Worm (Caenorhabditis elegans): ENCODE data around the gene F27E5.3.

F27E5.3 gene

ce11 chrII:10147502-10147901 lies 3.5 kb upstream of the F27E5.3 start:
- no peak for TF ChIP-seq hmg-11 (tag; optimal IDR thresholded peaks at IDR 0.05)
- TF ChIP-seq elt-2 (tag; optimal IDR thresholded peaks at IDR 0.05): no peak
- no peak for TF ChIP-seq nhr-28 (tag; optimal IDR thresholded peaks at IDR 0.05)
- no peak for TF ChIP-seq eor-1 (tag; optimal IDR thresholded peaks at IDR 0.05)
- TF ChIP-seq nhr-12 (tag; optimal IDR thresholded peaks at IDR 0.05): no peak
- no peak for TF ChIP-seq unc-39 (tag; optimal IDR thresholded peaks at IDR 0.05)
- no peak for TF ChIP-seq lin-39 (tag; optimal IDR thresholded peaks at IDR 0.05)
- no peak for TF ChIP-seq elt-3 (tag; optimal IDR thresholded peaks at IDR 0.05)

ce11 chrII:10146488-10146887 lies 2.5 kb upstream of the F27E5.3 start, which contains the start of gene pax-3:
Gene pax-3 (plus strand): TSS chrII:10146570.
- TF ChIP-seq ZK546.5 (tag; optimal IDR thresholded peaks at IDR 0.05): no peak
- no peak for TF ChIP-seq nhr-76 (tag; optimal IDR thresholded peaks at IDR 0.05)
- TF ChIP-seq daf-12 (tag; optimal IDR thresholded peaks at IDR 0.05): no peak
- no peak for TF ChIP-seq egl-5 (tag; optimal IDR thresholded peaks at IDR 0.05)
- TF ChIP-seq zag-1 (tag; optimal IDR thresholded peaks at IDR 0.05): no peak
- no peak for TF ChIP-seq tbx-2 (tag; optimal IDR thresholded peaks at IDR 0.05)
- TF ChIP-seq sea-2 (GFP tag; optimal IDR thresholded peaks at IDR 0.05): no peak
- TF ChIP-seq ama-1 (optimal IDR thresholded peaks at IDR 0.05): no peak
- TF ChIP-seq skn-1 (tag; optimal IDR thresholded peaks at IDR 0.05): no peak
- no peak for TF ChIP-seq ceh-28 (tag; optimal IDR thresholded peaks at IDR 0.05)

DNA sequence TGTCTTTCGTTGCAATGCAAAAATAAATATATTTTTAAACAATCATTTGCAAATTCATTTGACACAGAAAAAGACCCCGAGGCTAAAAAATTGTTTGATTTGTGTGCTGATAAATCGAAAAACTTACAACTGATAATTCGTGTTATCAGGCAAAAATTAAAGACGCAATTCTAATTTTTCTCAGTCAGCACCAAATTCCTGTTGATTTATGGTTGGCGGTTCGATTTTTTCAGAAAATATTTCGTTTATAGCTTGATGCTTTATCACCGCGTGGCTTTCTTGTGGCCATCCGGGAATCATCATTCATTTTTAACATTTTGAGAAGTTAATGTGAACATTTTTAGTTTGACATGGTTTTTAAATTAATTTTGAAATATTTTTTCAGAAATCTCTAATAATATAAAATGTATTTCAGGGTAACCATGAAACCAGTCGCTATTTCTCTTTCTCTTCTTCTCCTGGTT lies 4.8 kb downstream of the F27E5.3 start, which contains the start of gene asah-2:
Gene asah-2, plus strand, starts transcription at position 414 of the 464 bp plus-strand sequence.
- no peak for TF ChIP-seq nhr-11 (tag; optimal IDR thresholded peaks at IDR 0.05)
- no peak for TF ChIP-seq ZK546.5 (tag; optimal IDR thresholded peaks at IDR 0.05)
- TF ChIP-seq eor-1 (tag; optimal IDR thresholded peaks at IDR 0.05): no peak
- TF ChIP-seq pqm-1 (tag; optimal IDR thresholded peaks at IDR 0.05): peak; percentile 72
- no peak for TF ChIP-seq aly-2 (tag; optimal IDR thresholded peaks at IDR 0.05)
- no peak for TF ChIP-seq ceh-9 (tag; optimal IDR thresholded peaks at IDR 0.05)
- TF ChIP-seq mdl-1 (tag; optimal IDR thresholded peaks at IDR 0.05): no peak
- TF ChIP-seq hmg-11 (tag; optimal IDR thresholded peaks at IDR 0.05): no peak
- no peak for TF ChIP-seq sea-2 (GFP tag; optimal IDR thresholded peaks at IDR 0.05)
- no peak for TF ChIP-seq skn-1 (tag; optimal IDR thresholded peaks at IDR 0.05)
- TF ChIP-seq jun-1 (tag; optimal IDR thresholded peaks at IDR 0.05): peak; percentile 61
- no peak for TF ChIP-seq R02D3.7 (tag; optimal IDR thresholded peaks at IDR 0.05)
- no peak for TF ChIP-seq fkh-10 (GFP tag; optimal IDR thresholded peaks at IDR 0.05)
- TF ChIP-seq elt-1 (tag; optimal IDR thresholded peaks at IDR 0.05): no peak
- no peak for TF ChIP-seq egl-5 (tag; optimal IDR thresholded peaks at IDR 0.05)
- TF ChIP-seq nhr-43 (tag; optimal IDR thresholded peaks at IDR 0.05; ENCODE audit: poor library complexity, severe bottlenecking): no peak
- TF ChIP-seq mml-1 (tag; optimal IDR thresholded peaks at IDR 0.05): no peak
- no peak for TF ChIP-seq nhr-77 (tag; optimal IDR thresholded peaks at IDR 0.05)
- peak; percentile 81 for TF ChIP-seq elt-2 (tag; optimal IDR thresholded peaks at IDR 0.05)
- peak; percentile 24 for TF ChIP-seq pha-4 (tag; optimal IDR thresholded peaks at IDR 0.05)

DNA sequence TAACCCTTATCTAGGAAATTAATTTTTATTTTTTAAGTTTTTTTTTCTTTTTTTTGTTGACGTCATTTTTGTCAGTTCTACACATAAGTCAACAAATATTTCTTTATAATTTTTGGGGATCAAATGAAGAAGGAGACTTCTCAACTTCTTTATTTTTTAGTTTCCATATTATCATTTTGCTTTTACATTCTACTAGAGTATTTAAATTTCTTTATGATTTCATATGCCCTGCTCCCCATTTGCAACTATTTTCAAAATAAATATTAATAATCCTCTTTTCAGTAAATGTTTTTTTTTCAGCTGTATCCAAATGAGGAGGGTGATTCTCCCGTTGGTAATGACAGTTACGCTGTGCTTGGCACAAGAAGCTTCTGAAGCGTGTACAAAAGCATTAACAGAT lies 6.6 kb downstream of the F27E5.3 start, which contains the start of gene phg-1:
Gene phg-1, plus strand, starts transcription at position 301 of the 400 bp plus-strand sequence.
- TF ChIP-seq nhr-76 (tag; optimal IDR thresholded peaks at IDR 0.05) (no peak), sea-2 (GFP tag; optimal IDR thresholded peaks at IDR 0.05) (no peak), fkh-2 (tag; optimal IDR thresholded peaks at IDR 0.05) (no peak), jun-1 (tag; optimal IDR thresholded peaks at IDR 0.05) (no peak), mml-1 (tag; optimal IDR thresholded peaks at IDR 0.05) (no peak), fkh-10 (GFP tag; optimal IDR thresholded peaks at IDR 0.05) (no peak), mdl-1 (tag; optimal IDR thresholded peaks at IDR 0.05) (no peak), nhr-237 (tag; optimal IDR thresholded peaks at IDR 0.05) (no peak), lsy-12 (tag; optimal IDR thresholded peaks at IDR 0.05) (no peak), ceh-82 (tag; optimal IDR thresholded peaks at IDR 0.05) (no peak), nhr-43 (tag; optimal IDR thresholded peaks at IDR 0.05; ENCODE audit: poor library complexity, severe bottlenecking) (no peak), aly-2 (tag; optimal IDR thresholded peaks at IDR 0.05) (no peak), nfya-1 (tag; optimal IDR thresholded peaks at IDR 0.05; ENCODE audit: insufficient read depth) (no peak), ceh-9 (tag; optimal IDR thresholded peaks at IDR 0.05) (no peak), tbx-2 (tag; optimal IDR thresholded peaks at IDR 0.05) (no peak), ceh-28 (tag; optimal IDR thresholded peaks at IDR 0.05) (no peak), ceh-16 (tag; optimal IDR thresholded peaks at IDR 0.05) (no peak), nhr-12 (tag; optimal IDR thresholded peaks at IDR 0.05) (no peak), fos-1 (tag; optimal IDR thresholded peaks at IDR 0.05) (no peak)
